Worm (Caenorhabditis elegans) whole organism, young adult: ENCODE data around the gene ZC196.5.

Source experiments
- him-1 ChIP-seq: sonication (generic microtip); optimal IDR thresholded peaks from 2 replicates; lab custom pipeline; 2016; ENCODE audit warnings: missing genotype, missing genetic modification reagents, missing genetic modification characterization, missing compliant biosample characterization
- unc-62 ChIP-seq: fragments of 150-350 bp; optimal IDR thresholded peaks from 2 replicates; lab custom pipeline; 2014; ENCODE audit warnings: missing biosample characterization, missing genetic modification reagents, missing genetic modification characterization
- zfh-2 ChIP-seq: fragments of 200-800 bp; sonication (Bioruptor generic); conservative IDR thresholded peaks from 2 replicates; pipeline ENCODE4 v1.3.6; 2022; ENCODE audit warnings: missing genetic modification reagents, missing genetic modification characterization, missing compliant biosample characterization

DNA sequence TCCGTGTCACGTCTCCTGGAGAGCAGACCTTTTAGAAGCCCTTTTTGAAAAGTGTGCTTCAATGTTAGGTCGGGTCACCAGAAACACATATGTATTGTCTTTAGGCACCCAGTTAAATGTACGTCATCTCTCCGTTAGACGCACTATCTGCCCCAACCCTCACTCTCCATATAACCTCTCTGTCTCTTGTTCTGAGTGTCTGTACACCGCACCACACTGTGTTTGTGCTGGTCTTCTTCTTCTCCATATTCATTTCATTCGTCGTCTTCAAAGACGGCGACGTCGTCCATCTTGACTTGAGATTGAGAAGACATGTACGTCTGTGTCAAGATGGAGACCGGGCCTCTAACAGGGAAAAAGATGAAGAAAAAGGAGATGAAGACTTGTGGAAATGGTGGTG, 52.9 kb downstream of the ZC196.5 start:
- TF ChIP-seq unc-62 (GFP tag; lab: Kevin White, UChicago): no peak
- no peak for TF ChIP-seq him-1
- TF ChIP-seq zfh-2 (GFP tag; lab: Robert Waterston, UW): no peak
